Worm (Caenorhabditis elegans): ENCODE measurements around the gene C03B1.7.

ce11 chrX:6345785-6346184, 4.2 kb downstream of the C03B1.7 start:
- TF ChIP-seq K09A11.1 (tag; optimal IDR thresholded peaks at IDR 0.05; ENCODE audit: insufficient read depth) (no peak), pqm-1 (tag; optimal IDR thresholded peaks at IDR 0.05) (no peak), lin-11 (tag; optimal IDR thresholded peaks at IDR 0.05) (no peak), ceh-22 (tag; optimal IDR thresholded peaks at IDR 0.05) (no peak), pros-1 (tag; optimal IDR thresholded peaks at IDR 0.05) (no peak), ahr-1 (tag; optimal IDR thresholded peaks at IDR 0.05) (no peak), tbx-7 (tag; optimal IDR thresholded peaks at IDR 0.05) (no peak), ama-1 (optimal IDR thresholded peaks at IDR 0.05) (no peak)
